Fruit fly (Drosophila melanogaster) whole organism, adult: ENCODE results near the gene TTLL3A.

Source experiments
- CG12768 ChIP-seq: fragments of 200-800 bp; sonication (Bioruptor generic); optimal IDR thresholded peaks from 2 replicates; lab custom pipeline; 2017; ENCODE audit warnings: missing biosample characterization, missing genetic modification characterization, mild to moderate bottlenecking, moderate library complexity, missing genetic modification reagents
- CG14711 ChIP-seq: fragments of 200-800 bp; sonication (Bioruptor generic); optimal IDR thresholded peaks from 2 replicates; lab custom pipeline; 2018; ENCODE audit warnings: missing biosample characterization, mild to moderate bottlenecking, missing genetic modification characterization, moderate library complexity
- Clk ChIP-seq: fragments of 200-800 bp; sonication (Bioruptor generic); optimal IDR thresholded peaks from 2 replicates; lab custom pipeline; 2017; ENCODE audit warnings: missing biosample characterization, missing genetic modification characterization
- Hr96 ChIP-seq: fragments of 200-800 bp; sonication (Bioruptor generic); optimal IDR thresholded peaks from 2 replicates; lab custom pipeline; 2016; ENCODE audit warnings: missing biosample characterization, missing genetic modification characterization
- bab1 ChIP-seq: fragments of 200-800 bp; sonication (Bioruptor generic); optimal IDR thresholded peaks from 3 replicates; lab custom pipeline; 2019; ENCODE audit warnings: missing biosample characterization, mild to moderate bottlenecking, missing genetic modification characterization, moderate library complexity
- cic ChIP-seq: fragments of 200-800 bp; sonication (Bioruptor generic); optimal IDR thresholded peaks from 2 replicates; lab custom pipeline; 2017; ENCODE audit warnings: missing biosample characterization, mild to moderate bottlenecking, missing genetic modification characterization, moderate library complexity
- cnc ChIP-seq, 2 experiments: fragments of >200 bp; optimal IDR thresholded peaks; 2 replicates each; lab custom pipeline; 2017
- kay ChIP-seq: fragments of 200-800 bp; sonication (Bioruptor generic); peaks from one replicate; lab custom pipeline; 2016; ENCODE audit warnings: missing biosample characterization, missing genetic modification characterization, borderline replicate concordance

dm6 chr2L:6692048-6692447 is 47.9 kb downstream of the TTLL3A start:
- no peak for TF ChIP-seq cic
- TF ChIP-seq cnc (optimal IDR thresholded peaks at IDR 0.05; lab: Kevin White, UChicago) = no peak
- TF ChIP-seq kay = no peak
- TF ChIP-seq CG14711 (tag; lab: Kevin White, UChicago) = no peak
- no peak for TF ChIP-seq Hr96 (GFP tag; lab: Kevin White, UChicago)
- TF ChIP-seq Clk = no peak
- no peak for TF ChIP-seq CG12768
- no peak for TF ChIP-seq bab1
